Fruit fly (Drosophila melanogaster): ENCODE data around the gene CG1523.

The CG1523 gene

DNA sequence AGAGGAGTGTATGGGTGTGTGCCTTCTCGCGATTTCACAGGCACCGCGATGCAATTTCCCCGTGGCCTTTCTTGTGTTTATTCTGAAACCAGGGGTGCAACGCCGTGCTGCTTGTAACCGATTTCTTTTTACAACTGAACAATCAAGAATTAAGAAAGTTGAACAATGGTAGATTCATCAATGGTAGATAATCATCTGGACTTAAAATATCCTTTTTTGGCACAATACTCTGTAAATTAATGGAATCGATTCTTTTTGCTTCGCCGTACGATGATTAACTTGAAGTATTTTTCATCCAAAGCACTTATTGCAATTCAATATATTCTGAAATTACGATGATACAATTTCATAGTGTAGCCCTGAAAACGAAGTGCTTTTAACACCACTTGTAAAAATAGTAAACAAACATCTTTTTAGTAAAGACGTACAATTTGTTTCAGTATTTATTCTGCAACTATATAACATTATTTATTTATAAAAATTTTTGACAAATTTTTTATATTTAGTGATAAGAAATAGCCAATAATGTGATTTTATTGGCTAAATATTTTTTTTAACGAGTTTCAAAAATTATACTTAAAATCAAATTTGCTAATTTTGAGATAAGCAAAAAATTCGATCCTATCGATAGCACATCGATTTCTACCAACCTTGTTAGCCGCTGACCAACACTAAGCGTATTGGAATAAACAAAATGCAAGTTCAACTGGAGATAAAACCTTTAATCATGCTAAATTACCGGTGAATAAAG lies at the start of gene CG1523, which contains the start of gene CG1647:
CG1523 (minus strand) TSS at position 114 of the 751 bp plus-strand sequence.
CG1647 (plus strand) TSS at position 667 of the 751 bp plus-strand sequence.
- TF ChIP-seq CG14655 (GFP tag; optimal IDR thresholded peaks at IDR 0.05) (no peak), fd96Ca (GFP tag; IDR thresholded peaks at IDR 0.05) (peak; percentile 29; the same call in 1 of the 3 replicates), rn (GFP tag; IDR thresholded peaks at IDR 0.05) (peak; percentile 35; the same call in 1 of the 2 replicates), CG12605 (GFP tag; IDR thresholded peaks at IDR 0.05) (0 out of 2 replicates have a peak, but pooled peaks have one; percentile 17), gl (tag; optimal IDR thresholded peaks at IDR 0.05) (peak; percentile 12), CG8301 (tag; optimal IDR thresholded peaks at IDR 0.05) (no peak), CG8159 (tag; optimal IDR thresholded peaks at IDR 0.05) (no peak), D1 (tag; optimal IDR thresholded peaks at IDR 0.05) (no peak), CG9948 (tag; optimal IDR thresholded peaks at IDR 0.05) (peak; percentile 61), CG10348 (GFP tag; IDR thresholded peaks at IDR 0.05) (peak; percentile 26; the same call in 1 of the 2 replicates), EcR (GFP tag; optimal IDR thresholded peaks at IDR 0.05) (no peak), Snoo (tag; optimal IDR thresholded peaks at IDR 0.05) (peak; percentile 56), CG32121 (GFP tag; IDR thresholded peaks at IDR 0.05) (peak; percentile 31; the same call in 1 of the 2 replicates), CG17806 (tag; optimal IDR thresholded peaks at IDR 0.05) (no peak), CG34367 (tag; optimal IDR thresholded peaks at IDR 0.05) (peak; percentile 71), CG13204 (GFP tag; optimal IDR thresholded peaks at IDR 0.05) (no peak), Pif1A (GFP tag; optimal IDR thresholded peaks at IDR 0.05) (no peak), Pif1B (GFP tag; optimal IDR thresholded peaks at IDR 0.05) (no peak), Ets98B (GFP tag; IDR thresholded peaks at IDR 0.05) (peak; percentile 49; the same call in 1 of the 2 replicates), CG15710 (tag; optimal IDR thresholded peaks at IDR 0.05) (peak; percentile 81), CG4496 (GFP tag; IDR thresholded peaks at IDR 0.05) (peak; percentile 55; the same call in 2 of the 3 replicates)

DNA sequence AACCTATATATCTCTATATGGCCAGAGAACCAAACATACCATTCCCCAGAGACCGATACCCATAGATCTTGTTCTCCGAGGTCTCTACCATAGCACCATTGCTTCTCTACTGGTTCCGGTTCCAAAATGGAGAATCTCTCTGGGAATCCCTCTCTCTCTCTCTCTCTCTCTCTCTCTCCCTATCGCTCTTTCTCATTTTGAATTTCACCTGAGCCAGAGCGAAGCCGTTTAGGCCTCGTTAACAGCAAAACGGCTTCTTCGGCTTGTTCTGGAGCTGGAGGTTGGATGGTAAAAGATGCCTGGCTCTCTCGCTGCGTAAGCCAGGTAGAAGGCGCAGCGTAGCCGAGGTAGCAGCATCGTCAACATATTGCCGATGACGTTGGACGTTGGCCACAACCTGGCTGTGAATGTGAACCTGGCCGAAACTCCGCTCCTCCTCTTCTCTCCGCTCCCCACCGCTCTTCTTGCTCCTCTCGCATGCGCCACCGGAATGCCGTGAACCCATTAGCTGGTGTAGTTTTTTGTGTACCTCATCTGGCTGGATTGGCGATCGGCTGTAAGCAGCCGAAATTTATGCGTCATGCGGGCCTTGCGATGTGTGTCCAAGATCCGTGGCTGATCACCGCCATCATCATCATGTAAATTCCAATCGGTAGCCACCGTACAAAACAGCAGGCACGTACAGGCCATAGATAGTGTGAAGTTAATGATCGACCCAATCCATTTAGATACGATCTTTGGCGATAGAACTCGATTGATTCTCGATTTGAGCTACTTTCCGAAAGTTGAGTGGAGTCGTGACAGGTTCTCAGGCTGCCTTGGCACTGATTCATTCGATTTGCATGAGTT lies 42.1 kb upstream of the CG1523 start:
- TF ChIP-seq CG17806 (tag; optimal IDR thresholded peaks at IDR 0.05) (no peak), Ets98B (GFP tag; IDR thresholded peaks at IDR 0.05) (peak; percentile 48; the same call in 1 of the 2 replicates), fd96Ca (GFP tag; IDR thresholded peaks at IDR 0.05) (no peak; the same call in 2 of the 3 replicates), CG34367 (tag; optimal IDR thresholded peaks at IDR 0.05) (no peak), CG32121 (GFP tag; IDR thresholded peaks at IDR 0.05) (no peak), CG15710 (tag; optimal IDR thresholded peaks at IDR 0.05) (no peak), Pif1B (GFP tag; optimal IDR thresholded peaks at IDR 0.05) (peak; percentile 57), Snoo (tag; optimal IDR thresholded peaks at IDR 0.05) (no peak), gl (tag; optimal IDR thresholded peaks at IDR 0.05) (no peak), CG4496 (GFP tag; IDR thresholded peaks at IDR 0.05) (peak; percentile 61; the same call in 2 of the 3 replicates), CG9948 (tag; optimal IDR thresholded peaks at IDR 0.05) (no peak), CG13204 (GFP tag; optimal IDR thresholded peaks at IDR 0.05) (peak; percentile 24), CG8301 (tag; optimal IDR thresholded peaks at IDR 0.05) (no peak), EcR (GFP tag; optimal IDR thresholded peaks at IDR 0.05) (peak; percentile 70)

DNA sequence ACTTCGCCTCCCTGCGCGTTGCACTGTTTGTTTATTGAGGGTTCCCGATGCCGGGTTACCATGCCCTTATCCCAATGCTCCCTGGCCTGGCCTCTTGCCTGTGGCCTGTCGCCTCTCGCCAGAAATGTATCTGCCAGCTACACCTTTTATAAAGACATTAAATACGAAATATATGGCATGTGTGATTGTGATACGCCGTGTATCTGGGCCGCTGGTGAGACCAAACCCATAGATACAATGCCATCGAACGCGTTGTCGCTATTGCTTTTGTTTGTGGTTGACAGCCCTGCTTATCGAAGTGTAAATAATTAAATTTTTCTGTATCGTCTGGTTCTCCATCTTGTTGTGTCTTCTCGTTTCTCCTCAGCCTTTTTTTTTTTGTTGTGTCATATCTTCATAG lies 41.1 kb upstream of the CG1523 start:
- no peak for TF ChIP-seq CG12605 (GFP tag; IDR thresholded peaks at IDR 0.05)
- TF ChIP-seq CG15710 (tag; optimal IDR thresholded peaks at IDR 0.05): no peak
- TF ChIP-seq CG13204 (GFP tag; optimal IDR thresholded peaks at IDR 0.05): no peak
- TF ChIP-seq D1 (tag; optimal IDR thresholded peaks at IDR 0.05): no peak
- no peak for TF ChIP-seq Pif1B (GFP tag; optimal IDR thresholded peaks at IDR 0.05)
- TF ChIP-seq Snoo (tag; optimal IDR thresholded peaks at IDR 0.05): no peak
- peak; percentile 42 for TF ChIP-seq EcR (GFP tag; optimal IDR thresholded peaks at IDR 0.05)

DNA sequence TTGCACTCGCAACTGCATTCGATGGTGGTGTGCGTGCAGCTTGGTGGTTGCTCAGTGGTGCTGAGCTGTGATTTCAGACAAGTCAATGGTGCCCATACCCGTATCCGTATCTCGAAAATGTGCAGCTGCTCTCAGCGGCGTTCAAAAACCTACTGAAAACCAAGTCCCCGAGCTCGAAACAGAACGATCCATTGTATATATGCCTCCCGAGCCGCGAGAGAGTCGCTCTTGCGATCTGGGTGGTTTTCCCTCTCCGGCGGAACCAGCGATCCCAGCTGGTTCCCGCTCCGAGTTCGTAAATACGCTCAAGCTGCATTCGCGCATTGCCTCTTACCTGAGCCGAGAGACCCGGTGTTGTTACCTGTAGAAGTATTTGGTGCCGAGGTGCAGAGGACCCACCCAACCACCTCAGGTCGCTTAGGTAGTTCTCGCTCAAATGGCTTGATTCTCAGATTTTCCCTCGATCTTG lies 39.6 kb upstream of the CG1523 start, which contains the start of gene Inx3:
Inx3 (minus strand) TSS at position 440 of the 469 bp plus-strand sequence.
- TF ChIP-seq CG14655 (GFP tag; optimal IDR thresholded peaks at IDR 0.05) (no peak), Pif1A (GFP tag; optimal IDR thresholded peaks at IDR 0.05) (no peak), CG9948 (tag; optimal IDR thresholded peaks at IDR 0.05) (no peak), CG12605 (GFP tag; IDR thresholded peaks at IDR 0.05) (0 out of 2 replicates have a peak, but pooled peaks have one; percentile 26), CG4496 (GFP tag; IDR thresholded peaks at IDR 0.05) (peak; percentile 61; the same call in 2 of the 3 replicates), CG8301 (tag; optimal IDR thresholded peaks at IDR 0.05) (no peak), Snoo (tag; optimal IDR thresholded peaks at IDR 0.05) (peak; percentile 48), CG34367 (tag; optimal IDR thresholded peaks at IDR 0.05) (no peak), D1 (tag; optimal IDR thresholded peaks at IDR 0.05) (no peak), fd96Ca (GFP tag; IDR thresholded peaks at IDR 0.05) (peak; percentile 45; the same call in 1 of the 3 replicates), EcR (GFP tag; optimal IDR thresholded peaks at IDR 0.05) (peak; percentile 50), CG10348 (GFP tag; IDR thresholded peaks at IDR 0.05) (no peak), CG15710 (tag; optimal IDR thresholded peaks at IDR 0.05) (no peak), rn (GFP tag; IDR thresholded peaks at IDR 0.05) (no peak), CG32121 (GFP tag; IDR thresholded peaks at IDR 0.05) (peak; percentile 44; the same call in 1 of the 2 replicates), CG13204 (GFP tag; optimal IDR thresholded peaks at IDR 0.05) (peak; percentile 50), CG17806 (tag; optimal IDR thresholded peaks at IDR 0.05) (no peak), gl (tag; optimal IDR thresholded peaks at IDR 0.05) (peak; percentile 28), Ets98B (GFP tag; IDR thresholded peaks at IDR 0.05) (peak; percentile 73; the same call in 1 of the 2 replicates), Pif1B (GFP tag; optimal IDR thresholded peaks at IDR 0.05) (peak; percentile 61), CG8159 (tag; optimal IDR thresholded peaks at IDR 0.05) (no peak)
